Worm (Caenorhabditis elegans): Measurements from ENCODE around the gene ran-2.

Gene ran-2

ce11 chrIII:7891573-7892306, 41.6 kb upstream of the ran-2 start, which contains the start of the genes ZK688.5 and fahd-1 (continued):
- TF ChIP-seq ceh-20 (GFP tag; IDR thresholded peaks at IDR 0.05), result 0 out of 2 replicates have a peak, but pooled peaks have one; percentile 46
- no peak for TF ChIP-seq Y75B8A.6 (GFP tag; IDR thresholded peaks at IDR 0.05)
- TF ChIP-seq ceh-82 (tag; optimal IDR thresholded peaks at IDR 0.05), result no peak
- peak; percentile 22 for TF ChIP-seq spr-1 (tag; optimal IDR thresholded peaks at IDR 0.05)
- TF ChIP-seq pqm-1 (tag; optimal IDR thresholded peaks at IDR 0.05), result peak; percentile 48
- peak; percentile 65 for TF ChIP-seq aha-1 (tag)
- TF ChIP-seq zag-1 (tag; optimal IDR thresholded peaks at IDR 0.05), result no peak
- no peak for TF ChIP-seq daf-16 (GFP tag; optimal IDR thresholded peaks at IDR 0.05)
- peak; percentile 58 for TF ChIP-seq daf-16 (tag; optimal IDR thresholded peaks at IDR 0.05)
- no peak for TF ChIP-seq skn-1 (tag; optimal IDR thresholded peaks at IDR 0.05)
- no peak for TF ChIP-seq saeg-2 (GFP tag; IDR thresholded peaks at IDR 0.05)
- peak; percentile 84 for TF ChIP-seq hlh-30 (tag; optimal IDR thresholded peaks at IDR 0.05; ENCODE audit: insufficient read depth)
- no peak for TF ChIP-seq dmd-9 (GFP tag; IDR thresholded peaks at IDR 0.05)
- peak; percentile 78 for TF ChIP-seq nhr-11 (tag; optimal IDR thresholded peaks at IDR 0.05)
- TF ChIP-seq arid-1 (GFP tag; conservative IDR thresholded peaks at IDR 0.05), result peak; percentile 47; the same call in 1 of the 2 replicates
- TF ChIP-seq lin-38 (GFP tag; IDR thresholded peaks at IDR 0.05), result peak; percentile 55
- no peak for TF ChIP-seq R02D3.7 (tag; optimal IDR thresholded peaks at IDR 0.05)
- no peak for TF ChIP-seq unc-39 (tag; optimal IDR thresholded peaks at IDR 0.05)
- no peak for TF ChIP-seq F44E2.7 (GFP tag; IDR thresholded peaks at IDR 0.05)
- TF ChIP-seq lim-7 (GFP tag; IDR thresholded peaks at IDR 0.05), result 0 out of 2 replicates have a peak, but pooled peaks have one; percentile 41
- TF ChIP-seq mes-2 (tag; optimal IDR thresholded peaks at IDR 0.05; ENCODE audit: poor library complexity, severe bottlenecking), result peak; percentile 72
- no peak for TF ChIP-seq ZK546.5 (tag; optimal IDR thresholded peaks at IDR 0.05)
- TF ChIP-seq fos-1 (tag; optimal IDR thresholded peaks at IDR 0.05), result no peak
- no peak for TF ChIP-seq ceh-32 (tag; optimal IDR thresholded peaks at IDR 0.05; ENCODE audit: poor library complexity)
- TF ChIP-seq dmd-6 (GFP tag; IDR thresholded peaks at IDR 0.05), result peak; percentile 72
- no peak for TF ChIP-seq mxl-2 (GFP tag; conservative IDR thresholded peaks at IDR 0.05)
- TF ChIP-seq lin-39 (tag; optimal IDR thresholded peaks at IDR 0.05), result no peak
- TF ChIP-seq lin-1 (GFP tag; IDR thresholded peaks at IDR 0.05), result peak; percentile 69
- no peak for TF ChIP-seq daf-8 (GFP tag; IDR thresholded peaks at IDR 0.05)
- peak; percentile 21 for TF ChIP-seq nhr-102 (tag; optimal IDR thresholded peaks at IDR 0.05)
- peak; percentile 68 to 94 for TF ChIP-seq mdl-1 (tag; optimal IDR thresholded peaks at IDR 0.05)
- peak; percentile 45 for TF ChIP-seq nhr-10 (tag; optimal IDR thresholded peaks at IDR 0.05)
- TF ChIP-seq lin-29 (GFP tag; IDR thresholded peaks at IDR 0.05), result no peak
- TF ChIP-seq tag-97 (GFP tag; IDR thresholded peaks at IDR 0.05), result no peak
- no peak for TF ChIP-seq daf-12 (tag; optimal IDR thresholded peaks at IDR 0.05)
- peak; percentile 31 for TF ChIP-seq nhr-48 (tag; optimal IDR thresholded peaks at IDR 0.05)
- peak; percentile 85 for TF ChIP-seq nhr-25 (tag; optimal IDR thresholded peaks at IDR 0.05; ENCODE audit: borderline replicate concordance, insufficient read depth)
- TF ChIP-seq ceh-44 (GFP tag; IDR thresholded peaks at IDR 0.05), result no peak
- TF ChIP-seq ceh-62 (tag; optimal IDR thresholded peaks at IDR 0.05), result no peak

ce11 chrIII:7892333-7892732, 41.0 kb upstream of the ran-2 start:
- no peak for TF ChIP-seq R02D3.7 (tag; optimal IDR thresholded peaks at IDR 0.05)
- TF ChIP-seq unc-62 (GFP tag; optimal IDR thresholded peaks at IDR 0.05 in 1 of 2), result peak in 1 of 2 experiments; percentile 79
- TF ChIP-seq unc-62 (tag; optimal IDR thresholded peaks at IDR 0.05), result no peak
- TF ChIP-seq hlh-30 (tag; optimal IDR thresholded peaks at IDR 0.05; ENCODE audit: insufficient read depth), result peak; percentile 12
- TF ChIP-seq saeg-2 (GFP tag; IDR thresholded peaks at IDR 0.05), result no peak
